Worm (Caenorhabditis elegans): ENCODE data around the gene F22E5.20.
"Not testable (repeated sequence)": the region's sequence is repeated elsewhere in the genome, so short reads cannot be mapped to it uniquely, and the experiment has no call there.

F22E5.20 gene

DNA sequence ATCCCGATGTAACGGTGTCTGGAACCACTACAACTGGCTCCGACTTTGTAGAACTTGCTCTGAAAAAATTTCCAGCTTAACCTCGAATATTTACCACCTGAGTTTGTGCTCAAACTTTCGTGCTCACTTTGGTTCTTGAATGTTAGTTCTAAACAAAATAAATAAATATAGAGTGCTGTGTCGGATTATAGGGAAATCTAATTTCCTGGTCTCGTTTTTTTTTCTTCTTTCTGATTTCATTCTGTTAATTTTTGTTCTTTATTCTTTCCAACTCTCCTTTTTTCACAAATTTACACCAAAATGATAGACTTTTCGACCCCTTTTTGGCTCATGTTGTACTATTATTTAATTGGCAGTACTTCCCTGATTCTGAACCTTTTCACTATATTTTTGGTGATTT lies 44.2 kb downstream of the F22E5.20 start, which contains the start of gene sri-37:
Gene sri-37, plus strand, starts transcription at position 301 of the 400 bp plus-strand sequence.
- TF ChIP-seq nhr-77 (tag; optimal IDR thresholded peaks at IDR 0.05): no peak
- TF ChIP-seq nhr-237 (tag; optimal IDR thresholded peaks at IDR 0.05): no peak
- TF ChIP-seq pax-3 (tag; optimal IDR thresholded peaks at IDR 0.05): no peak
- TF ChIP-seq tbx-2 (tag; optimal IDR thresholded peaks at IDR 0.05): no peak
- TF ChIP-seq jun-1 (tag; optimal IDR thresholded peaks at IDR 0.05): no peak
- no peak for TF ChIP-seq skn-1 (tag; optimal IDR thresholded peaks at IDR 0.05)
- no peak for TF ChIP-seq ceh-82 (tag; optimal IDR thresholded peaks at IDR 0.05)

DNA sequence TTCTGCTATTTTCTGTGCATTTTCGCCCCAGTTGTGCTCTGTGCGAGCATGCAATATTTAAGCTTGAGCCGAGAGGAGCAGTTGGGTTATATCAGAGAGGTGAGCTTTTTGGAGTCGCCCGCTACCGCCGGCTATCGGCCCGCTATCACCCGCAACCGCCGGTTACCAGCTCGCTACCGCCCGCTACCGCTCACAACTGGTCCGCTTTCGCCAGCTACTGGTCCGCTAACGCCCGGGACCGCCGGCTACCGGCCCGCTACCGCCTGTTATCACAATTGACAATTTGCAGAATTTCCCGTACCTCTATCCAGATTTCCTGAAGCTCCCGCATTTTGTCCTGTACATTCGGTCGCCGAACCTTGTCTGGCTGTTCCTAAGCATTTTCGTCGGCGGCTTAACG lies 45.0 kb downstream of the F22E5.20 start:
- TF ChIP-seq snu-23 (GFP tag; optimal IDR thresholded peaks at IDR 0.05) (no peak), ztf-4 (tag; optimal IDR thresholded peaks at IDR 0.05) (no peak), C16A3.4 (tag; optimal IDR thresholded peaks at IDR 0.05) (no peak), unc-30 (tag; optimal IDR thresholded peaks at IDR 0.05) (no peak), hlh-4 (tag; optimal IDR thresholded peaks at IDR 0.05) (no peak), sup-37 (GFP tag; optimal IDR thresholded peaks at IDR 0.05) (no peak), nhr-76 (tag; optimal IDR thresholded peaks at IDR 0.05) (no peak), snpc-4 (tag; optimal IDR thresholded peaks at IDR 0.05) (no peak), rnt-1 (tag; optimal IDR thresholded peaks at IDR 0.05) (no peak), nhr-71 (tag; optimal IDR thresholded peaks at IDR 0.05) (no peak), ets-5 (GFP tag; IDR thresholded peaks at IDR 0.05) (no peak), jun-1 (tag; optimal IDR thresholded peaks at IDR 0.05) (no peak), elt-2 (tag; optimal IDR thresholded peaks at IDR 0.05) (no peak), nhr-237 (tag; optimal IDR thresholded peaks at IDR 0.05) (no peak), unc-130 (tag; optimal IDR thresholded peaks at IDR 0.05) (no peak)

DNA sequence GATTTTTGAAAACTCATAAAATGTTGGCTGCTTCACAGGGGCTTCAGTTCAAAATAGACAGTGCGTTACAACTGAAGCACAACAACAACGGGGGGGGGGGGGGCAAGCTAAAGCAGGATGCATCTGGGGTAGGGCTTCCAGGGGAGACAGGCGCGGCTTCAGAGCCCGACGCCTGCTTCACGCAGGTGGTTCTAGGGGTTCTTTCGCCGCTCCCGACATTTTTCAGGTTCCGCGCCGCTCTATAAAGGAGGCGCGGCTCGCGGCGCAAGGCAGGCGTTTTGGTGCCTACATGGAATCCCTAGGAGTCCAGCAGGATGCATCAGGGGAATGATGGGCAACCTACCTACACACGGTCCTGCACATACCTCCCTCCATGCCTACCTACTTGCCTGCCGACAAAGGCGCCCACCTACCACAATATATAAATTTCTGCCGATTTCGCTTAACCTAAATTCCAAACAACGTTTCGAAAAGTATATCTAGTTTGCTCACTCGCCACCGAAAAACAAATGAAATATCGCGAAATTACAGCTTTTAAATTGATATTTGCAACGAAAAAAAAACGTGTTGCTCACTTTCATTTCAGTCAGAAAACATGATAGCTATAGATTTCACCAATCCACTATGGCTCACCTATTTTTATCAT lies 46.2 kb downstream of the F22E5.20 start, which contains the start of gene sri-71:
Gene sri-71, plus strand, starts transcription at position 596 of the 646 bp plus-strand sequence.
- TF ChIP-seq nhr-237 (tag; optimal IDR thresholded peaks at IDR 0.05) (no peak), fkh-4 (tag; optimal IDR thresholded peaks at IDR 0.05; ENCODE audit: borderline replicate concordance) (no peak), grh-1 (GFP tag; IDR thresholded peaks at IDR 0.05) (no peak), nhr-85 (tag) (no peak), swsn-7 (tag; optimal IDR thresholded peaks at IDR 0.05) (no peak), zip-4 (GFP tag; optimal IDR thresholded peaks at IDR 0.05) (no peak), nhr-84 (tag; optimal IDR thresholded peaks at IDR 0.05) (no peak), lsy-2 (tag; optimal IDR thresholded peaks at IDR 0.05) (no peak), efl-1 (optimal IDR thresholded peaks at IDR 0.05) (no peak), efl-1 (GFP tag; optimal IDR thresholded peaks at IDR 0.05 in 1 of 2) (peak in 1 of 2 experiments; percentile 60)

DNA sequence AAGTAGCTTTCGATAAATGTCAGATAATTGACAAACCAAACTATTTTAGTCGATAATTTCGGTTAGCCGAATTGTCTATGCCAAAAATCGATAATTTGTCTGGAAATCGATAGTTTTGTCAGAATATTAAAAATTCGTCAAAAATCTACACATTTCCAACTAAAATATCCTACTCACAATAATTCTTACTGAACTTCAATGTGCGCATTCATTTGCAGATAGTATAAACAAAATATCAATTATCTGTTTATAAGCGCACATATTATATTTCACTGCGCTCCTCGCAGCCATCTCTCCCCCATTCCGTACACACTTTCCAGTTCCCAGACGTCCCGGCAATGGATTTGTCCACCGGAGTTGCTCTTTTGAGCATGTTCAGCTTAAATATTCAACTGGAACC lies 48.6 kb downstream of the F22E5.20 start, which contains the start of gene lgc-28:
Gene lgc-28, plus strand, starts transcription at position 301 of the 400 bp plus-strand sequence.
- TF ChIP-seq ceh-8 (GFP tag; optimal IDR thresholded peaks at IDR 0.05): no peak
- TF ChIP-seq ces-1 (GFP tag; optimal IDR thresholded peaks at IDR 0.05): no peak
- TF ChIP-seq nhr-20 (tag; optimal IDR thresholded peaks at IDR 0.05): no peak
- no peak for TF ChIP-seq mdl-1 (tag; optimal IDR thresholded peaks at IDR 0.05)
- TF ChIP-seq hpl-2 (GFP tag; optimal IDR thresholded peaks at IDR 0.05): no peak
- TF ChIP-seq hlh-4 (tag; optimal IDR thresholded peaks at IDR 0.05): no peak
- TF ChIP-seq fkh-4 (tag; optimal IDR thresholded peaks at IDR 0.05; ENCODE audit: borderline replicate concordance): no peak

DNA sequence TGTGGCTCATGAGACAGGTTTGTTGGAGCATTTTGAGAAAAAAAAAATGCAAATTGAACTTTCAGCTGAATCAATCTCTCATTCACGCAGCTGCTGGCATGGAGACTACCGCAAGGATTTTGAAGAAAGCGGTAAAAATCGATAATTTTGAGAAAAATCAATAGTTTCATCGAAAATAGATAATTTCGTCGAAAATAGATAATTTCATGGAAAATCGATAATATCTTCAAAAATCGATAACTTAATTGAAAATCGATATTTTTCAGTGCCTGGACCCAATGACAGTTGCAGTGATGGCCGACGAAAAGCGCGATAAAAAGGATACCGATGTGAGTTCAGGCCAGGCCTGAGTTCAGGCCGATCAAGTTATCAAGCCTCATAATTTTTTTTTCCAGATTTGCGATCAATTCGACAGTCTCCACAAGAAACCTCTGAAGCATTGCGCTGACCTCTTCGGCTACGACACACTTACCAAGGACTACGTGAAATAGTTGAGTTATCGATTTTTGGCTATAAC lies 50.4 kb downstream of the F22E5.20 start, which contains the start of gene D2062.4:
Gene D2062.4, plus strand, starts transcription at position 467 of the 517 bp plus-strand sequence.
- TF ChIP-seq pag-3 (tag; optimal IDR thresholded peaks at IDR 0.05; ENCODE audit: borderline replicate concordance, insufficient read depth); elt-3 (tag; optimal IDR thresholded peaks at IDR 0.05); unc-62 (GFP tag; optimal IDR thresholded peaks at IDR 0.05): not testable (repeated sequence)

All from whole organism, L1 larva.